Worm (Caenorhabditis elegans) whole organism, young adult: Measurements from ENCODE around the gene xbp-1.

Experiments
- B0019.2 ChIP-seq: fragments of 200-800 bp; sonication (Bioruptor generic); conservative IDR thresholded peaks from 2 replicates; pipeline ENCODE4 v1.3.6; 2022; ENCODE audit warnings: missing genetic modification reagents, missing genetic modification characterization, missing compliant biosample characterization
- B0336.3 ChIP-seq: fragments of 200-800 bp; sonication (Bioruptor generic); IDR thresholded peaks from 2 replicates; pipeline ENCODE4 v1.3.6; 2022; ENCODE audit warnings: missing genetic modification characterization, missing compliant biosample characterization
- D2030.7 ChIP-seq: fragments of 200-800 bp; sonication (Bioruptor generic); IDR thresholded peaks from 2 replicates; pipeline ENCODE4 v1.3.6; 2022; ENCODE audit warnings: missing genetic modification reagents, missing genetic modification characterization, missing compliant biosample characterization
- F33H1.4 ChIP-seq: fragments of 200-800 bp; sonication (Bioruptor generic); IDR thresholded peaks from 2 replicates; pipeline ENCODE4 v1.3.6; 2022; ENCODE audit warnings: missing genetic modification reagents, missing genetic modification characterization, missing compliant biosample characterization
- F49E8.2 ChIP-seq: sonication (generic microtip); optimal IDR thresholded peaks from 3 replicates; lab custom pipeline; 2017; ENCODE audit warnings: missing genetic modification characterization, mild to moderate bottlenecking, missing compliant biosample characterization, antibody characterized with exemption, moderate library complexity; ENCODE audit not compliant: insufficient read depth
- F57A8.1 ChIP-seq: fragments of 200-800 bp; sonication (Bioruptor generic); optimal IDR thresholded peaks from 2 replicates; lab custom pipeline; 2018; ENCODE audit warnings: mild to moderate bottlenecking, missing genetic modification characterization, moderate library complexity, missing compliant biosample characterization
- T07F8.4 ChIP-seq: sonication (generic microtip); optimal IDR thresholded peaks from 2 replicates; lab custom pipeline; 2016; ENCODE audit warnings: mild to moderate bottlenecking, missing genetic modification characterization, moderate library complexity, missing compliant biosample characterization
- ama-1 ChIP-seq, 3 experiments: fragments of 150-350 bp in 1 of 3; sonication (generic microtip) in 2 of 3; optimal IDR thresholded peaks; 2 replicates each; lab custom pipeline; 2014 to 2018; ENCODE audit warnings: missing biosample characterization in 2 of 3, missing genetic modification characterization in 2 of 3, missing genetic modification reagents in 2 of 3
- aptf-3 ChIP-seq: fragments of 200-800 bp; sonication (Bioruptor generic); IDR thresholded peaks from 2 replicates; pipeline ENCODE4 v1.3.6; 2022; ENCODE audit warnings: missing genetic modification characterization, missing compliant biosample characterization
- athp-1 ChIP-seq: sonication (generic microtip); optimal IDR thresholded peaks from 2 replicates; lab custom pipeline; 2017; ENCODE audit warnings: mild to moderate bottlenecking, missing genetic modification characterization, missing compliant biosample characterization
- attf-3 ChIP-seq: fragments of 200-800 bp; sonication (Bioruptor generic); conservative IDR thresholded peaks from 2 replicates; pipeline ENCODE4 v1.3.6; 2022; ENCODE audit warnings: missing genetic modification reagents, missing genetic modification characterization, missing compliant biosample characterization
- attf-6 ChIP-seq: fragments of 200-800 bp; sonication (Bioruptor generic); IDR thresholded peaks from 2 replicates; pipeline ENCODE4 v1.3.6; 2022; ENCODE audit warnings: missing genetic modification reagents, missing genetic modification characterization, missing compliant biosample characterization
- ccch-3 ChIP-seq: fragments of 200-800 bp; sonication (Bioruptor generic); optimal IDR thresholded peaks from 2 replicates; lab custom pipeline; 2018; ENCODE audit warnings: mild to moderate bottlenecking, missing genetic modification characterization, missing compliant biosample characterization
- cebp-1 ChIP-seq, 2 experiments: fragments of 200-800 bp in 1 of 2; sonication (Bioruptor generic) in 1 of 2; sonication (generic microtip) in 1 of 2; IDR thresholded peaks in 1 of 2; optimal IDR thresholded peaks in 1 of 2; 2 replicates each; pipeline versions ENCODE4 v1.3.6 to Lab custom; 2017 to 2022; ENCODE audit warnings: missing compliant biosample characterization in 2 of 2, missing genetic modification characterization in 2 of 2, mild to moderate bottlenecking in 1 of 2, missing genetic modification reagents in 1 of 2, moderate library complexity in 1 of 2
- ceh-100 ChIP-seq: fragments of 200-800 bp; sonication (Bioruptor generic); IDR thresholded peaks from 2 replicates; pipeline ENCODE4 v1.3.6; 2022; ENCODE audit warnings: missing genetic modification reagents, missing genetic modification characterization, missing compliant biosample characterization
- ceh-91 ChIP-seq: fragments of 200-800 bp; sonication (Bioruptor generic); IDR thresholded peaks from 2 replicates; pipeline ENCODE4 v1.3.6; 2022; ENCODE audit warnings: missing genetic modification reagents, missing genetic modification characterization, missing compliant biosample characterization
- chd-7 ChIP-seq: sonication (generic microtip); optimal IDR thresholded peaks from 2 replicates; lab custom pipeline; 2016; ENCODE audit warnings: mild to moderate bottlenecking, missing genetic modification characterization, moderate library complexity, missing compliant biosample characterization
- dox-1 ChIP-seq: fragments of 200-800 bp; sonication (Bioruptor generic); IDR thresholded peaks from 2 replicates; pipeline ENCODE4 v1.3.6; 2022; ENCODE audit warnings: missing genetic modification reagents, missing genetic modification characterization, missing compliant biosample characterization
- dpl-1 ChIP-seq: fragments of 150-350 bp; optimal IDR thresholded peaks from 2 replicates; lab custom pipeline; 2014; ENCODE audit warnings: missing biosample characterization, missing genetic modification reagents, missing genetic modification characterization
- efl-1 ChIP-seq: fragments of 150-350 bp; optimal IDR thresholded peaks from 2 replicates; lab custom pipeline; 2014; ENCODE audit warnings: missing biosample characterization, missing genetic modification reagents, missing genetic modification characterization
- egrh-3 ChIP-seq: fragments of 200-800 bp; sonication (Bioruptor generic); IDR thresholded peaks from 2 replicates; pipeline ENCODE4 v1.3.6; 2022; ENCODE audit warnings: missing genetic modification reagents, missing genetic modification characterization, missing compliant biosample characterization
- ekl-4 ChIP-seq: fragments of 200-800 bp; sonication (Bioruptor generic); IDR thresholded peaks from 2 replicates; pipeline ENCODE4 v1.3.6; 2022; ENCODE audit warnings: missing genetic modification reagents, missing genetic modification characterization, missing compliant biosample characterization
- fkh-3 ChIP-seq: sonication (generic microtip); optimal IDR thresholded peaks from 2 replicates; lab custom pipeline; 2016; ENCODE audit warnings: mild to moderate bottlenecking, missing genetic modification characterization, missing compliant biosample characterization
- hlh-26 ChIP-seq: fragments of 200-800 bp; sonication (Bioruptor generic); conservative IDR thresholded peaks from 2 replicates; pipeline ENCODE4 v1.3.6; 2022; ENCODE audit warnings: missing genetic modification reagents, missing genetic modification characterization, missing compliant biosample characterization
- hmg-1.2 ChIP-seq: fragments of 200-800 bp; sonication (Bioruptor generic); IDR thresholded peaks from 2 replicates; pipeline ENCODE4 v1.3.6; 2022; ENCODE audit warnings: missing genetic modification reagents, missing genetic modification characterization, missing compliant biosample characterization
- hrde-1 ChIP-seq: sonication (generic microtip); optimal IDR thresholded peaks from 2 replicates; lab custom pipeline; 2016; ENCODE audit warnings: missing genetic modification characterization, mild to moderate bottlenecking, missing compliant biosample characterization, moderate library complexity, missing genotype, missing genetic modification reagents, borderline replicate concordance
- hsf-1 ChIP-seq: fragments of 200-800 bp; sonication (Bioruptor generic); IDR thresholded peaks from 2 replicates; pipeline ENCODE4 v1.3.6; 2022; ENCODE audit warnings: missing genetic modification reagents, missing genetic modification characterization, missing compliant biosample characterization
- let-607 ChIP-seq, 2 experiments: fragments of 200-800 bp in 1 of 2; sonication (Bioruptor generic) in 1 of 2; sonication (generic microtip) in 1 of 2; optimal IDR thresholded peaks; 2 replicates each; lab custom pipeline; 2016 to 2018; ENCODE audit warnings: mild to moderate bottlenecking in 2 of 2, missing compliant biosample characterization in 2 of 2, missing genetic modification characterization in 2 of 2, moderate library complexity in 2 of 2, missing genotype in 1 of 2
- lir-1 ChIP-seq: fragments of 200-800 bp; sonication (Bioruptor generic); conservative IDR thresholded peaks from 2 replicates; pipeline ENCODE4 v1.3.6; 2022; ENCODE audit warnings: missing genetic modification reagents, missing genetic modification characterization, missing compliant biosample characterization
- lsl-1 ChIP-seq: fragments of 200-800 bp; sonication (Bioruptor generic); optimal IDR thresholded peaks from 2 replicates; lab custom pipeline; 2018; ENCODE audit warnings: mild to moderate bottlenecking, missing genetic modification characterization, moderate library complexity, missing compliant biosample characterization
- madf-3 ChIP-seq: fragments of 200-800 bp; sonication (Bioruptor generic); IDR thresholded peaks from 2 replicates; pipeline ENCODE4 v1.3.6; 2022; ENCODE audit warnings: missing genetic modification reagents, missing genetic modification characterization, missing compliant biosample characterization
- madf-6 ChIP-seq: fragments of 200-800 bp; sonication (Bioruptor generic); IDR thresholded peaks from 2 replicates; pipeline ENCODE4 v1.3.6; 2022; ENCODE audit warnings: missing genetic modification reagents, missing genetic modification characterization, missing compliant biosample characterization
- madf-8 ChIP-seq: fragments of 200-800 bp; sonication (Bioruptor generic); conservative IDR thresholded peaks from 2 replicates; pipeline ENCODE4 v1.3.6; 2022; ENCODE audit warnings: missing genetic modification reagents, missing genetic modification characterization, missing compliant biosample characterization
- nhr-90 ChIP-seq: sonication (generic microtip); optimal IDR thresholded peaks from 2 replicates; lab custom pipeline; 2016; ENCODE audit warnings: missing genotype, mild to moderate bottlenecking, missing genetic modification characterization, missing compliant biosample characterization
- pbrm-1 ChIP-seq: fragments of 200-800 bp; sonication (Bioruptor generic); IDR thresholded peaks from 2 replicates; pipeline ENCODE4 v1.3.6; 2022; ENCODE audit warnings: missing genetic modification reagents, missing genetic modification characterization, missing compliant biosample characterization
- rec-8 ChIP-seq, 2 experiments: sonication (generic microtip); optimal IDR thresholded peaks; 2 replicates each; lab custom pipeline; 2016; ENCODE audit warnings: mild to moderate bottlenecking in 2 of 2, missing genetic modification characterization in 2 of 2, missing genetic modification reagents in 2 of 2, missing genotype in 2 of 2, missing biosample characterization in 1 of 2, missing compliant biosample characterization in 1 of 2, moderate library complexity in 1 of 2
- sdz-38 ChIP-seq: sonication (generic microtip); optimal IDR thresholded peaks from 2 replicates; lab custom pipeline; 2016; ENCODE audit warnings: missing genotype, missing genetic modification characterization, missing compliant biosample characterization
- sea-2 ChIP-seq: fragments of 200-800 bp; sonication (Bioruptor generic); IDR thresholded peaks from 2 replicates; pipeline ENCODE4 v1.3.6; 2022; ENCODE audit warnings: missing genetic modification characterization, missing compliant biosample characterization
- snpc-1.1 ChIP-seq: sonication (generic microtip); optimal IDR thresholded peaks from 2 replicates; lab custom pipeline; 2017; ENCODE audit warnings: missing genetic modification characterization, mild to moderate bottlenecking, missing compliant biosample characterization, antibody characterized with exemption, moderate library complexity, missing genotype, missing genetic modification reagents; ENCODE audit not compliant: insufficient read depth
- snpc-1.3 ChIP-seq: sonication (generic microtip); optimal IDR thresholded peaks from 2 replicates; lab custom pipeline; 2017; ENCODE audit warnings: missing genetic modification characterization, mild to moderate bottlenecking, missing compliant biosample characterization, antibody characterized with exemption, moderate library complexity, missing genotype, missing genetic modification reagents; ENCODE audit not compliant: insufficient read depth
- tbp1 ChIP-seq: fragments of 200-800 bp; sonication (Bioruptor generic); optimal IDR thresholded peaks from 2 replicates; lab custom pipeline; 2018; ENCODE audit warnings: mild to moderate bottlenecking, missing genetic modification characterization, missing compliant biosample characterization
- tbx-9 ChIP-seq: sonication (generic microtip); optimal IDR thresholded peaks from 2 replicates; lab custom pipeline; 2016; ENCODE audit warnings: borderline replicate concordance, missing genetic modification characterization, inconsistent platforms, missing compliant biosample characterization
- xnd-1 ChIP-seq: sonication (generic microtip); optimal IDR thresholded peaks from 2 replicates; lab custom pipeline; 2016; ENCODE audit warnings: missing genotype, missing genetic modification reagents, missing genetic modification characterization, missing compliant biosample characterization
- ztf-3 ChIP-seq: fragments of 200-800 bp; sonication (Bioruptor generic); optimal IDR thresholded peaks from 2 replicates; lab custom pipeline; 2018; ENCODE audit warnings: mild to moderate bottlenecking, missing genetic modification characterization, missing compliant biosample characterization

Gene xbp-1

ce11 chrIII:4205751-4206327, 12.2 kb downstream of the xbp-1 start, which contains the start of gene R74.8 (continued):
- TF ChIP-seq sea-2 (GFP tag; lab: Robert Waterston, UW) (no peak), aptf-3 (no peak), chd-7 (tag; lab: Kevin White, UChicago) (no peak), tbp1 (GFP tag; lab: Kevin White, UChicago) (peak; percentile 16), dpl-1 (peak; percentile 62), snpc-1.1 (tag; lab: Kevin White, UChicago) (no peak), D2030.7 (GFP tag; lab: Robert Waterston, UW) (peak; percentile 64; the same call in 1 of the 2 replicates), ztf-3 (no peak), ceh-91 (GFP tag; lab: Robert Waterston, UW) (peak; percentile 61), hmg-1.2 (GFP tag; lab: Robert Waterston, UW) (no peak), madf-3 (peak; percentile 82), B0019.2 (GFP tag; lab: Robert Waterston, UW) (0 out of 2 replicates have a peak, but pooled peaks have one; percentile 19), F49E8.2 (tag; lab: Kevin White, UChicago) (peak; percentile 61), tbx-9 (tag; lab: Kevin White, UChicago) (no peak), egrh-3 (GFP tag; lab: Robert Waterston, UW) (no peak), athp-1 (tag; lab: Kevin White, UChicago) (no peak), attf-6 (no peak), lir-1 (no peak), nhr-90 (no peak), lsl-1 (peak; percentile 96), dox-1 (GFP tag; lab: Robert Waterston, UW) (peak; percentile 9; the same call in 1 of the 2 replicates), F33H1.4 (GFP tag; lab: Robert Waterston, UW) (peak; percentile 72), hlh-26 (no peak), attf-3 (GFP tag; lab: Robert Waterston, UW) (0 out of 2 replicates have a peak, but pooled peaks have one; percentile 27), ceh-100 (GFP tag; lab: Robert Waterston, UW) (no peak), efl-1 (peak; percentile 72), madf-8 (peak; percentile 62), let-607 (tag; optimal IDR thresholded peaks at IDR 0.05; lab: Kevin White, UChicago) (no peak), pbrm-1 (GFP tag; lab: Robert Waterston, UW) (no peak), xnd-1 (tag; lab: Kevin White, UChicago) (peak; percentile 70)

ce11 chrIII:4208210-4208609, 14.6 kb downstream of the xbp-1 start:
- TF ChIP-seq hrde-1 = peak; percentile 36
- TF ChIP-seq attf-6 = 0 out of 2 replicates have a peak, but pooled peaks have one; percentile 45
- no peak for TF ChIP-seq T07F8.4
- TF ChIP-seq ekl-4 (GFP tag; lab: Robert Waterston, UW) = 0 out of 2 replicates have a peak, but pooled peaks have one; percentile 19
- no peak for TF ChIP-seq ama-1 (optimal IDR thresholded peaks at IDR 0.05; lab: Kevin White, UChicago)
- TF ChIP-seq ama-1 (GFP tag; optimal IDR thresholded peaks at IDR 0.05; lab: Kevin White, UChicago) = peak in 1 of 2 experiments; percentile 22
- TF ChIP-seq B0336.3 (GFP tag; lab: Robert Waterston, UW) = peak; percentile 65
- TF ChIP-seq fkh-3 = no peak
- peak; percentile 44 for TF ChIP-seq F49E8.2 (tag; lab: Kevin White, UChicago)
- TF ChIP-seq cebp-1 (GFP tag; IDR thresholded peaks at IDR 0.05; lab: Robert Waterston, UW) = no peak
- TF ChIP-seq cebp-1 (tag; optimal IDR thresholded peaks at IDR 0.05; lab: Kevin White, UChicago) = peak; percentile 27
- no peak for TF ChIP-seq aptf-3
- no peak for TF ChIP-seq ccch-3 (GFP tag; lab: Kevin White, UChicago)
- TF ChIP-seq let-607 (tag; optimal IDR thresholded peaks at IDR 0.05; lab: Kevin White, UChicago) = no peak
- TF ChIP-seq snpc-1.3 (tag; lab: Kevin White, UChicago) = peak; percentile 15
- TF ChIP-seq sdz-38 (tag; lab: Kevin White, UChicago) = no peak
- TF ChIP-seq pbrm-1 (GFP tag; lab: Robert Waterston, UW) = peak; percentile 54; the same call in 1 of the 2 replicates
- no peak for TF ChIP-seq F57A8.1 (GFP tag; lab: Kevin White, UChicago)
- no peak for TF ChIP-seq rec-8 (tag; optimal IDR thresholded peaks at IDR 0.05; lab: Kevin White, UChicago)
- TF ChIP-seq madf-6 (GFP tag; lab: Robert Waterston, UW) = peak; percentile 40; the same call in 1 of the 2 replicates
- TF ChIP-seq hsf-1 (GFP tag; lab: Robert Waterston, UW) = 0 out of 2 replicates have a peak, but pooled peaks have one; percentile 9
